Worm (Caenorhabditis elegans): ENCODE data around the gene ikke-1.

- TF ChIP-seq unc-3 (GFP tag; conservative IDR thresholded peaks at IDR 0.05) (no peak), unc-3 (tag; optimal IDR thresholded peaks at IDR 0.05) (no peak), ceh-2 (tag; optimal IDR thresholded peaks at IDR 0.05) (no peak), tbx-2 (tag; optimal IDR thresholded peaks at IDR 0.05) (no peak), ama-1 (optimal IDR thresholded peaks at IDR 0.05) (no peak)
Observed at ce11 chrIII:9060267-9060666, 9.8 kb upstream of the ikke-1 start.
